Fruit fly (Drosophila melanogaster) whole organism, embryonic: ENCODE measurements around the gene orb.

Source experiments
- Antp ChIP-seq: fragments of 200-800 bp; sonication (Bioruptor generic); optimal IDR thresholded peaks from 3 replicates; lab custom pipeline; 2016; ENCODE audit warnings: missing biosample characterization, missing genetic modification characterization
- B-H2 ChIP-seq: fragments of 200-800 bp; sonication (Bioruptor generic); optimal IDR thresholded peaks from 2 replicates; lab custom pipeline; 2018; ENCODE audit warnings: missing biosample characterization, mild to moderate bottlenecking, missing genetic modification characterization
- BEAF-32 ChIP-seq: fragments of 200-800 bp; sonication (Bioruptor generic); optimal IDR thresholded peaks from 3 replicates; lab custom pipeline; 2017; ENCODE audit warnings: missing biosample characterization, missing genetic modification characterization, mild to moderate bottlenecking, moderate library complexity, missing genetic modification reagents
- CG10979 ChIP-seq: fragments of 200-800 bp; sonication (Bioruptor generic); optimal IDR thresholded peaks from 2 replicates; lab custom pipeline; 2018; ENCODE audit warnings: missing biosample characterization, mild to moderate bottlenecking, missing genetic modification characterization, moderate library complexity
- CG12299 ChIP-seq: fragments of 200-800 bp; sonication (Bioruptor generic); optimal IDR thresholded peaks from 2 replicates; lab custom pipeline; 2018; ENCODE audit warnings: missing biosample characterization, mild to moderate bottlenecking, missing genetic modification characterization
- CG12769 ChIP-seq: fragments of 200-800 bp; sonication (Bioruptor generic); optimal IDR thresholded peaks from 2 replicates; lab custom pipeline; 2019; ENCODE audit warnings: missing biosample characterization, mild to moderate bottlenecking, missing genetic modification characterization, moderate library complexity
- CG13123 ChIP-seq: fragments of 200-800 bp; sonication (Bioruptor generic); optimal IDR thresholded peaks from 2 replicates; lab custom pipeline; 2016; ENCODE audit warnings: missing biosample characterization, missing genetic modification characterization
- CG13894 ChIP-seq: fragments of 200-800 bp; sonication (Bioruptor generic); optimal IDR thresholded peaks from 3 replicates; lab custom pipeline; 2018; ENCODE audit warnings: missing biosample characterization, mild to moderate bottlenecking, missing genetic modification characterization, moderate library complexity
- CG15696 ChIP-seq: fragments of 200-800 bp; sonication (Bioruptor generic); optimal IDR thresholded peaks from 2 replicates; lab custom pipeline; 2019; ENCODE audit warnings: missing biosample characterization, mild to moderate bottlenecking, missing genetic modification characterization, moderate library complexity
- CG2129 ChIP-seq: fragments of 200-800 bp; sonication (Bioruptor generic); IDR thresholded peaks from 2 replicates; pipeline ENCODE4 v1.3.6; 2022; ENCODE audit warnings: missing biosample characterization, missing genetic modification characterization; ENCODE audit not compliant: partially characterized antibody
- CG30020 ChIP-seq: fragments of 200-800 bp; optimal IDR thresholded peaks from 2 replicates; lab custom pipeline; 2019; ENCODE audit warnings: missing biosample characterization, mild to moderate bottlenecking, missing genetic modification characterization, moderate library complexity
- CG34224 ChIP-seq: fragments of 200-800 bp; sonication (Bioruptor generic); IDR thresholded peaks from 3 replicates; pipeline ENCODE4 v1.3.6; 2022; ENCODE audit warnings: missing biosample characterization, missing genetic modification characterization; ENCODE audit not compliant: partially characterized antibody
- CG4617 ChIP-seq: fragments of 200-800 bp; sonication (Bioruptor generic); optimal IDR thresholded peaks from 3 replicates; lab custom pipeline; 2016; ENCODE audit warnings: missing biosample characterization, missing genetic modification characterization, borderline replicate concordance
- CG6175 ChIP-seq: fragments of 200-800 bp; sonication (Bioruptor generic); IDR thresholded peaks from 3 replicates; pipeline ENCODE4 v1.3.6; 2022; ENCODE audit warnings: missing biosample characterization, missing genetic modification characterization
- CG6254 ChIP-seq: fragments of 200-800 bp; sonication (Bioruptor generic); optimal IDR thresholded peaks from 3 replicates; lab custom pipeline; 2017; ENCODE audit warnings: mild to moderate bottlenecking, missing biosample characterization, missing genetic modification reagents, missing genetic modification characterization
- CG6813 ChIP-seq: fragments of 200-800 bp; sonication (Bioruptor generic); optimal IDR thresholded peaks from 2 replicates; lab custom pipeline; 2017; ENCODE audit warnings: missing biosample characterization, missing genetic modification characterization, mild to moderate bottlenecking, moderate library complexity, missing genetic modification reagents
- CG7786 ChIP-seq: fragments of 200-800 bp; sonication (Bioruptor generic); optimal IDR thresholded peaks from 2 replicates; lab custom pipeline; 2016; ENCODE audit warnings: missing biosample characterization, missing genetic modification characterization
- CG8388 ChIP-seq: fragments of 200-800 bp; sonication (Bioruptor generic); optimal IDR thresholded peaks from 2 replicates; lab custom pipeline; 2019; ENCODE audit warnings: missing biosample characterization, mild to moderate bottlenecking, missing genetic modification characterization, moderate library complexity
- Camta ChIP-seq: fragments of 200-800 bp; sonication (Bioruptor generic); optimal IDR thresholded peaks from 2 replicates; lab custom pipeline; 2016; ENCODE audit warnings: missing biosample characterization, missing genetic modification characterization
- Fer2 ChIP-seq: fragments of 200-800 bp; sonication (Bioruptor generic); optimal IDR thresholded peaks from 2 replicates; lab custom pipeline; 2018; ENCODE audit warnings: missing biosample characterization, mild to moderate bottlenecking, missing genetic modification characterization, moderate library complexity
- HLH4C ChIP-seq: fragments of 200-800 bp; sonication (Bioruptor generic); IDR thresholded peaks from 3 replicates; pipeline ENCODE4 v1.3.6; 2022; ENCODE audit warnings: missing biosample characterization, missing genetic modification characterization; ENCODE audit not compliant: partially characterized antibody
- Hmx ChIP-seq: fragments of 200-800 bp; sonication (Bioruptor generic); optimal IDR thresholded peaks from 2 replicates; lab custom pipeline; 2016; ENCODE audit warnings: missing biosample characterization, missing genetic modification characterization
- Lim3 ChIP-seq: fragments of 200-800 bp; sonication (Bioruptor generic); IDR thresholded peaks from 2 replicates; pipeline ENCODE4 v1.3.6; 2022; ENCODE audit warnings: missing biosample characterization, missing genetic modification characterization
- Max ChIP-seq: fragments of 200-800 bp; sonication (Bioruptor generic); optimal IDR thresholded peaks from 2 replicates; lab custom pipeline; 2016; ENCODE audit warnings: missing biosample characterization, mild to moderate bottlenecking, missing genetic modification characterization
- Myb ChIP-seq: fragments of 200-800 bp; sonication (Bioruptor generic); optimal IDR thresholded peaks from 2 replicates; lab custom pipeline; 2016; ENCODE audit warnings: missing biosample characterization, missing genetic modification characterization
- NFAT ChIP-seq: fragments of 200-800 bp; sonication (Bioruptor generic); IDR thresholded peaks from 2 replicates; pipeline ENCODE4 v1.3.6; 2022; ENCODE audit warnings: missing biosample characterization, missing genetic modification characterization
- Neu2 ChIP-seq: fragments of 200-800 bp; sonication (Bioruptor generic); optimal IDR thresholded peaks from 3 replicates; lab custom pipeline; 2016; ENCODE audit warnings: missing biosample characterization, missing genetic modification characterization, borderline replicate concordance
- Sin3A ChIP-seq: fragments of >200 bp; optimal IDR thresholded peaks from 2 replicates; lab custom pipeline; 2018
- Six4 ChIP-seq: fragments of 200-800 bp; sonication (Bioruptor generic); optimal IDR thresholded peaks from 2 replicates; lab custom pipeline; 2016; ENCODE audit warnings: missing biosample characterization, missing genetic modification characterization
- Usf ChIP-seq: fragments of 200-800 bp; sonication (Bioruptor generic); optimal IDR thresholded peaks from 2 replicates; lab custom pipeline; 2017; ENCODE audit warnings: missing genotype, missing biosample characterization, missing genetic modification characterization
- Vsx1 ChIP-seq: fragments of 200-800 bp; sonication (Bioruptor generic); optimal IDR thresholded peaks from 2 replicates; lab custom pipeline; 2017; ENCODE audit warnings: missing biosample characterization, mild to moderate bottlenecking, missing genetic modification characterization, missing genetic modification reagents
- bcd ChIP-seq: fragments of 200-800 bp; sonication (Bioruptor generic); optimal IDR thresholded peaks from 2 replicates; lab custom pipeline; 2017; ENCODE audit warnings: missing biosample characterization, mild to moderate bottlenecking, missing genetic modification characterization
- cas ChIP-seq: fragments of 200-800 bp; sonication (Bioruptor generic); IDR thresholded peaks from 2 replicates; pipeline ENCODE4 v1.3.6; 2022; ENCODE audit warnings: missing biosample characterization, missing genetic modification characterization
- chinmo ChIP-seq: fragments of 200-800 bp; sonication (Bioruptor generic); IDR thresholded peaks from 4 replicates; pipeline ENCODE4 v1.3.6; 2022; ENCODE audit warnings: missing biosample characterization, missing genetic modification characterization; ENCODE audit not compliant: partially characterized antibody
- disco-r ChIP-seq: fragments of 200-800 bp; sonication (Bioruptor generic); optimal IDR thresholded peaks from 2 replicates; lab custom pipeline; 2016; ENCODE audit warnings: missing biosample characterization, missing genetic modification characterization
- dm ChIP-seq: fragments of 200-800 bp; sonication (Bioruptor generic); optimal IDR thresholded peaks from 3 replicates; lab custom pipeline; 2016; ENCODE audit warnings: missing biosample characterization, missing genetic modification characterization
- en ChIP-seq: fragments of 200-800 bp; sonication (Bioruptor generic); optimal IDR thresholded peaks from 2 replicates; lab custom pipeline; 2016; ENCODE audit warnings: missing biosample characterization, missing genetic modification characterization
- eve ChIP-seq, 2 experiments: fragments of >200 bp; optimal IDR thresholded peaks; 2 replicates each; lab custom pipeline; 2017; ENCODE audit warnings: missing biosample characterization in 2 of 2, missing genetic modification characterization in 2 of 2
- ftz-f1 ChIP-seq: fragments of 200-800 bp; sonication (Bioruptor generic); optimal IDR thresholded peaks from 2 replicates; lab custom pipeline; 2016; ENCODE audit warnings: missing biosample characterization, missing genetic modification characterization
- fu2 ChIP-seq: fragments of 200-800 bp; sonication (Bioruptor generic); optimal IDR thresholded peaks from 2 replicates; lab custom pipeline; 2016; ENCODE audit warnings: missing biosample characterization, missing genetic modification characterization
- gfzf ChIP-seq: fragments of 200-800 bp; sonication (Bioruptor generic); optimal IDR thresholded peaks from 2 replicates; lab custom pipeline; 2016; ENCODE audit warnings: missing biosample characterization, mild to moderate bottlenecking, missing genetic modification characterization, moderate library complexity
- gro ChIP-seq: fragments of 200-800 bp; sonication (Bioruptor generic); optimal IDR thresholded peaks from 2 replicates; lab custom pipeline; 2016; ENCODE audit warnings: missing biosample characterization, missing genetic modification characterization
- h ChIP-seq: fragments of >200 bp; optimal IDR thresholded peaks from 2 replicates; lab custom pipeline; 2017
- lbe ChIP-seq: fragments of 200-800 bp; sonication (Bioruptor generic); optimal IDR thresholded peaks from 2 replicates; lab custom pipeline; 2016; ENCODE audit warnings: missing biosample characterization, mild to moderate bottlenecking, missing genetic modification characterization
- maf-S ChIP-seq: fragments of 200-800 bp; sonication (Bioruptor generic); optimal IDR thresholded peaks from 2 replicates; lab custom pipeline; 2016; ENCODE audit warnings: missing biosample characterization, missing genetic modification characterization
- rib ChIP-seq: fragments of 200-800 bp; sonication (Bioruptor generic); IDR thresholded peaks from 2 replicates; pipeline ENCODE4 v1.3.6; 2022; ENCODE audit warnings: missing biosample characterization, missing genetic modification characterization
- schlank ChIP-seq: fragments of 200-800 bp; sonication (Bioruptor generic); optimal IDR thresholded peaks from 2 replicates; lab custom pipeline; 2018; ENCODE audit warnings: missing biosample characterization, mild to moderate bottlenecking, missing genetic modification characterization
- sob ChIP-seq: fragments of 200-800 bp; sonication (Bioruptor generic); IDR thresholded peaks from 2 replicates; pipeline ENCODE4 v1.3.6; 2022; ENCODE audit warnings: missing biosample characterization, missing genetic modification characterization
- tin ChIP-seq: fragments of 200-800 bp; sonication (Bioruptor generic); optimal IDR thresholded peaks from 3 replicates; lab custom pipeline; 2016; ENCODE audit warnings: missing biosample characterization, missing genetic modification characterization
- ttk ChIP-seq: fragments of 200-800 bp; sonication (Bioruptor generic); IDR thresholded peaks from 2 replicates; pipeline ENCODE4 v2.1.2; 2022; ENCODE audit warnings: missing biosample characterization, missing genetic modification characterization
- vfl ChIP-seq: fragments of 200-800 bp; sonication (Bioruptor generic); optimal IDR thresholded peaks from 2 replicates; lab custom pipeline; 2016; ENCODE audit warnings: missing biosample characterization, missing genetic modification characterization
- wdn ChIP-seq: fragments of 200-800 bp; sonication (Bioruptor generic); IDR thresholded peaks from 2 replicates; pipeline ENCODE4 v1.3.6; 2022; ENCODE audit warnings: missing biosample characterization, missing genetic modification characterization

Gene orb

DNA sequence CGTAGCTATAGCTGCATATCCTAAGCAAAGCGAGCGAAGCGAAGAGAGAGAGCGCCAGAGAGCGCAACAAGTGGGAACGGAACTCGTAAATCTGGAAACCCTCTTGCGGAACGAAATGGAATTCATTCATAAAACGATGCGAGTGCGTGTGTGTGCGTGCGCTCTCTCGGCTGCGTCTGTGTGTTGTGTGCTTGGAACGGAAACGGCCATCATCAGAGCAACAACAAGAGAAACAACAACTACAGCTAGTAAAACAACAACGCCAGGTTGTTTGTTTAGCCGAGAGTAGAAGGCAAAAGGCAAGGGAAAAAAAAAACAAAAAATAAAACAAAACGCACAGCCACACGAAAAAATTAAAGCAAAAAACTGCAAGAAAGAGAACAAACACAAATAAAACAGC is 33.7 kb upstream of the orb start (continued):
- TF ChIP-seq Max (GFP tag; lab: Kevin White, UChicago) (no peak), CG6813 (GFP tag; lab: Kevin White, UChicago) (peak; percentile 70), Sin3A (no peak), schlank (tag; lab: Kevin White, UChicago) (peak; percentile 25), HLH4C (GFP tag; lab: Robert Waterston, UW) (no peak), eve (GFP tag; optimal IDR thresholded peaks at IDR 0.05; lab: Kevin White, UChicago) (no peak), gfzf (GFP tag; lab: Kevin White, UChicago) (no peak), CG4617 (GFP tag; lab: Kevin White, UChicago) (no peak), Camta (GFP tag; lab: Kevin White, UChicago) (no peak), fu2 (GFP tag; lab: Kevin White, UChicago) (no peak), tin (no peak), ftz-f1 (peak; percentile 57), Neu2 (GFP tag; lab: Kevin White, UChicago) (no peak), rib (GFP tag; lab: Robert Waterston, UW) (no peak), cas (GFP tag; lab: Robert Waterston, UW) (no peak), CG6175 (no peak), vfl (GFP tag; lab: Kevin White, UChicago) (no peak), maf-S (GFP tag; lab: Kevin White, UChicago) (no peak), lbe (GFP tag; lab: Kevin White, UChicago) (no peak), BEAF-32 (GFP tag; lab: Kevin White, UChicago) (no peak), h (lab: Kevin White, UChicago) (no peak), CG8388 (GFP tag; lab: Kevin White, UChicago) (no peak), CG30020 (tag; lab: Kevin White, UChicago) (no peak), Six4 (GFP tag; lab: Kevin White, UChicago) (no peak), CG13894 (no peak), CG34224 (GFP tag; lab: Robert Waterston, UW) (peak; percentile 22; the same call in 2 of the 3 replicates), Myb (GFP tag; lab: Kevin White, UChicago) (peak; percentile 9), gro (GFP tag; lab: Kevin White, UChicago) (peak; percentile 6), dm (GFP tag; lab: Kevin White, UChicago) (peak; percentile 7), CG6254 (GFP tag; lab: Kevin White, UChicago) (peak; percentile 68), en (GFP tag; lab: Kevin White, UChicago) (no peak), CG10979 (tag; lab: Kevin White, UChicago) (no peak), CG12769 (tag; lab: Kevin White, UChicago) (peak; percentile 1), CG7786 (GFP tag; lab: Kevin White, UChicago) (no peak), CG15696 (peak; percentile 7), wdn (GFP tag; lab: Robert Waterston, UW) (peak; percentile 45; the same call in 1 of the 2 replicates), Usf (GFP tag; lab: Kevin White, UChicago) (no peak), Lim3 (no peak), Hmx (no peak), CG12299 (tag; lab: Kevin White, UChicago) (no peak), CG13123 (no peak), Vsx1 (GFP tag; lab: Kevin White, UChicago) (peak; percentile 33), sob (GFP tag; lab: Robert Waterston, UW) (peak; percentile 64), chinmo (GFP tag; lab: Robert Waterston, UW) (peak; percentile 94), CG2129 (GFP tag; lab: Robert Waterston, UW) (no peak), NFAT (GFP tag; lab: Robert Waterston, UW) (no peak), B-H2 (peak; percentile 22), Antp (no peak), Fer2 (tag; lab: Kevin White, UChicago) (peak; percentile 15), ttk (GFP tag; lab: Robert Waterston, UW) (no peak), bcd (GFP tag; lab: Kevin White, UChicago) (no peak), disco-r (GFP tag; lab: Kevin White, UChicago) (no peak)
